Worm (Caenorhabditis elegans) whole organism, L1 larva: ENCODE data around the gene fbxa-196.

ENCODE experiments used
- C34B4.2 ChIP-seq: sonication (generic microtip); optimal IDR thresholded peaks from 2 replicates; lab custom pipeline; 2017; ENCODE audit warnings: mild to moderate bottlenecking, missing genetic modification characterization, missing compliant biosample characterization
- alr-1 ChIP-seq: fragments of 200-800 bp; sonication (Bioruptor generic); optimal IDR thresholded peaks from 2 replicates; lab custom pipeline; 2018; ENCODE audit warnings: borderline replicate concordance, mild to moderate bottlenecking, missing genetic modification characterization, missing compliant biosample characterization
- ama-1 ChIP-seq: fragments of 150-350 bp; optimal IDR thresholded peaks from 2 replicates; lab custom pipeline; 2014
- blmp-1 ChIP-seq: fragments of 150-350 bp; optimal IDR thresholded peaks from 2 replicates; lab custom pipeline; 2014; ENCODE audit warnings: missing biosample characterization, missing genetic modification characterization
- ceh-8 ChIP-seq: fragments of 200-800 bp; sonication (Bioruptor generic); optimal IDR thresholded peaks from 2 replicates; lab custom pipeline; 2018; ENCODE audit warnings: mild to moderate bottlenecking, missing genetic modification characterization, moderate library complexity, missing compliant biosample characterization
- ceh-82 ChIP-seq, 3 experiments: fragments of 150-350 bp in 1 of 3; sonication (generic microtip) in 2 of 3; optimal IDR thresholded peaks; 2 replicates each; lab custom pipeline; 2014 to 2017; ENCODE audit warnings: missing biosample characterization in 3 of 3, missing genetic modification characterization in 3 of 3
- ceh-90 ChIP-seq: sonication (generic microtip); optimal IDR thresholded peaks from 2 replicates; lab custom pipeline; 2016; ENCODE audit warnings: missing genetic modification characterization, missing compliant biosample characterization
- ces-1 ChIP-seq: fragments of 150-350 bp; optimal IDR thresholded peaks from 2 replicates; lab custom pipeline; 2014; ENCODE audit warnings: missing biosample characterization, missing genetic modification reagents, missing genetic modification characterization
- dpl-1 ChIP-seq, 3 experiments: fragments of 150-350 bp in 2 of 3; sonication (generic microtip) in 1 of 3; optimal IDR thresholded peaks; 2 replicates each; lab custom pipeline; 2014 to 2017; ENCODE audit warnings: missing biosample characterization in 3 of 3, missing genetic modification characterization in 3 of 3, missing genetic modification reagents in 3 of 3
- efl-1 ChIP-seq, 4 experiments: fragments of 150-350 bp; optimal IDR thresholded peaks in 3 of 4; peaks in 1 of 4; 1 replicate in 1 of 4; 2 replicates in 3 of 4; lab custom pipeline; 2014; ENCODE audit warnings: missing biosample characterization in 2 of 4, missing genetic modification characterization in 2 of 4, missing genetic modification reagents in 2 of 4
- egl-27 ChIP-seq, 2 experiments: fragments of 150-350 bp in 1 of 2; sonication (generic microtip); optimal IDR thresholded peaks; 3 replicates each; lab custom pipeline; 2017 to 2018; ENCODE audit warnings: missing biosample characterization in 2 of 2, missing genetic modification characterization in 2 of 2, missing genetic modification reagents in 2 of 2
- elt-2 ChIP-seq: sonication (generic microtip); optimal IDR thresholded peaks from 2 replicates; lab custom pipeline; 2016; ENCODE audit warnings: missing genetic modification characterization, mild to moderate bottlenecking, inconsistent platforms, missing compliant biosample characterization, missing genetic modification reagents
- elt-3 ChIP-seq, 6 experiments: fragments of 150-350 bp in 1 of 6; sonication (generic microtip); optimal IDR thresholded peaks; 2 replicates each; lab custom pipeline; 2017 to 2018; ENCODE audit warnings: missing biosample characterization in 6 of 6, missing genetic modification characterization in 6 of 6, inconsistent platforms in 1 of 6
- ets-5 ChIP-seq: fragments of 200-800 bp; sonication (Bioruptor generic); IDR thresholded peaks from 2 replicates; pipeline ENCODE4 v1.3.6; 2022; ENCODE audit warnings: missing genetic modification characterization, missing compliant biosample characterization
- fkh-4 ChIP-seq: sonication (generic microtip); optimal IDR thresholded peaks from 2 replicates; lab custom pipeline; 2016; ENCODE audit warnings: missing compliant biosample characterization, missing genetic modification characterization, borderline replicate concordance
- fos-1 ChIP-seq: fragments of 150-350 bp; optimal IDR thresholded peaks from 2 replicates; lab custom pipeline; 2014; ENCODE audit warnings: missing biosample characterization, missing genetic modification characterization
- grh-1 ChIP-seq: fragments of 200-800 bp; sonication (Bioruptor generic); IDR thresholded peaks from 2 replicates; pipeline ENCODE4 v1.3.6; 2022; ENCODE audit warnings: missing genetic modification reagents, missing genetic modification characterization, missing compliant biosample characterization
- hlh-4 ChIP-seq: sonication (generic microtip); optimal IDR thresholded peaks from 2 replicates; lab custom pipeline; 2016; ENCODE audit warnings: mild to moderate bottlenecking, missing genetic modification characterization, missing compliant biosample characterization
- hpl-2 ChIP-seq: fragments of 150-350 bp; optimal IDR thresholded peaks from 2 replicates; lab custom pipeline; 2014; ENCODE audit warnings: missing biosample characterization, missing genetic modification reagents, missing genetic modification characterization
- isw-1 ChIP-seq: fragments of 200-800 bp; sonication (Bioruptor generic); IDR thresholded peaks from 2 replicates; pipeline ENCODE4 v1.3.6; 2022; ENCODE audit warnings: missing genetic modification characterization, missing compliant biosample characterization
- jun-1 ChIP-seq: fragments of 150-350 bp; optimal IDR thresholded peaks from 2 replicates; lab custom pipeline; 2014; ENCODE audit warnings: missing biosample characterization, missing genetic modification reagents, missing genetic modification characterization
- lin-14 ChIP-seq: fragments of 200-800 bp; sonication (Bioruptor generic); optimal IDR thresholded peaks from 2 replicates; lab custom pipeline; 2018; ENCODE audit warnings: mild to moderate bottlenecking, missing genetic modification characterization, moderate library complexity, missing compliant biosample characterization
- lin-35 ChIP-seq, 2 experiments: fragments of 150-350 bp; optimal IDR thresholded peaks; 2 replicates each; lab custom pipeline; 2014; ENCODE audit warnings: missing biosample characterization in 2 of 2, missing genetic modification characterization in 2 of 2, missing genetic modification reagents in 2 of 2
- lir-3 ChIP-seq: sonication (generic microtip); optimal IDR thresholded peaks from 2 replicates; lab custom pipeline; 2016; ENCODE audit warnings: mild to moderate bottlenecking, missing genetic modification characterization, moderate library complexity, missing compliant biosample characterization; ENCODE audit not compliant: poor library complexity
- lsy-2 ChIP-seq, 2 experiments: fragments of 150-350 bp; optimal IDR thresholded peaks; 2 replicates each; lab custom pipeline; 2014; ENCODE audit warnings: missing biosample characterization in 2 of 2, missing genetic modification characterization in 2 of 2
- mef-2 ChIP-seq: fragments of 150-350 bp; optimal IDR thresholded peaks from 2 replicates; lab custom pipeline; 2014; ENCODE audit warnings: missing biosample characterization, missing genetic modification characterization
- nhr-20 ChIP-seq: sonication (generic microtip); optimal IDR thresholded peaks from 2 replicates; lab custom pipeline; 2016; ENCODE audit warnings: mild to moderate bottlenecking, missing genetic modification characterization, missing compliant biosample characterization
- nhr-237 ChIP-seq: fragments of 150-350 bp; optimal IDR thresholded peaks from 2 replicates; lab custom pipeline; 2014; ENCODE audit warnings: missing biosample characterization, missing genetic modification characterization
- nhr-28 ChIP-seq: fragments of 150-350 bp; optimal IDR thresholded peaks from 2 replicates; lab custom pipeline; 2014; ENCODE audit warnings: missing biosample characterization, missing genetic modification characterization
- nhr-47 ChIP-seq: sonication (generic microtip); optimal IDR thresholded peaks from 2 replicates; lab custom pipeline; 2016; ENCODE audit warnings: mild to moderate bottlenecking, missing genetic modification characterization, moderate library complexity, missing compliant biosample characterization
- nhr-71 ChIP-seq: sonication (generic microtip); optimal IDR thresholded peaks from 2 replicates; lab custom pipeline; 2016; ENCODE audit warnings: mild to moderate bottlenecking, missing genetic modification characterization, moderate library complexity, missing compliant biosample characterization
- nhr-77 ChIP-seq: fragments of 150-350 bp; optimal IDR thresholded peaks from 2 replicates; lab custom pipeline; 2014; ENCODE audit warnings: missing biosample characterization, missing genetic modification characterization
- nhr-85 ChIP-seq: sonication (generic microtip); peaks from one replicate; lab custom pipeline; 2016; ENCODE audit warnings: missing genetic modification characterization, inconsistent platforms, missing compliant biosample characterization
- nhr-90 ChIP-seq: sonication (generic microtip); optimal IDR thresholded peaks from 2 replicates; lab custom pipeline; 2016; ENCODE audit warnings: mild to moderate bottlenecking, missing genetic modification characterization, missing compliant biosample characterization; ENCODE audit not compliant: poor library complexity
- pqm-1 ChIP-seq: sonication (generic microtip); optimal IDR thresholded peaks from 3 replicates; lab custom pipeline; 2017; ENCODE audit warnings: missing biosample characterization, missing genetic modification characterization
- rnt-1 ChIP-seq: sonication (generic microtip); optimal IDR thresholded peaks from 2 replicates; lab custom pipeline; 2016; ENCODE audit warnings: mild to moderate bottlenecking, missing genetic modification characterization, moderate library complexity, missing compliant biosample characterization
- snpc-4 ChIP-seq: fragments of 150-350 bp; optimal IDR thresholded peaks from 2 replicates; lab custom pipeline; 2014; ENCODE audit warnings: missing biosample characterization, missing genetic modification characterization
- snu-23 ChIP-seq: sonication (generic microtip); optimal IDR thresholded peaks from 2 replicates; lab custom pipeline; 2016; ENCODE audit warnings: missing genetic modification characterization, missing compliant biosample characterization
- sox-4 ChIP-seq: sonication (generic microtip); optimal IDR thresholded peaks from 2 replicates; lab custom pipeline; 2016; ENCODE audit warnings: missing genetic modification characterization, missing compliant biosample characterization
- sptf-1 ChIP-seq: fragments of 150-350 bp; optimal IDR thresholded peaks from 2 replicates; lab custom pipeline; 2014; ENCODE audit warnings: missing biosample characterization, missing genetic modification characterization
- sup-37 ChIP-seq: fragments of 200-800 bp; sonication (Bioruptor generic); optimal IDR thresholded peaks from 2 replicates; lab custom pipeline; 2018; ENCODE audit warnings: mild to moderate bottlenecking, missing genetic modification characterization, missing compliant biosample characterization
- swsn-7 ChIP-seq: sonication (generic microtip); optimal IDR thresholded peaks from 2 replicates; lab custom pipeline; 2016; ENCODE audit warnings: missing genetic modification characterization, missing compliant biosample characterization
- tbx-2 ChIP-seq: sonication (generic microtip); optimal IDR thresholded peaks from 2 replicates; lab custom pipeline; 2016; ENCODE audit warnings: missing genetic modification characterization, missing compliant biosample characterization
- unc-30 ChIP-seq: sonication (generic microtip); optimal IDR thresholded peaks from 2 replicates; lab custom pipeline; 2017; ENCODE audit warnings: missing biosample characterization, missing genetic modification characterization
- unc-98 ChIP-seq: fragments of 200-800 bp; sonication (Bioruptor generic); IDR thresholded peaks from 2 replicates; pipeline ENCODE4 v1.3.6; 2022; ENCODE audit warnings: missing genetic modification characterization, missing compliant biosample characterization
- ztf-4 ChIP-seq: fragments of 150-350 bp; optimal IDR thresholded peaks from 2 replicates; lab custom pipeline; 2014; ENCODE audit warnings: missing biosample characterization, missing genetic modification characterization

fbxa-196 gene

DNA sequence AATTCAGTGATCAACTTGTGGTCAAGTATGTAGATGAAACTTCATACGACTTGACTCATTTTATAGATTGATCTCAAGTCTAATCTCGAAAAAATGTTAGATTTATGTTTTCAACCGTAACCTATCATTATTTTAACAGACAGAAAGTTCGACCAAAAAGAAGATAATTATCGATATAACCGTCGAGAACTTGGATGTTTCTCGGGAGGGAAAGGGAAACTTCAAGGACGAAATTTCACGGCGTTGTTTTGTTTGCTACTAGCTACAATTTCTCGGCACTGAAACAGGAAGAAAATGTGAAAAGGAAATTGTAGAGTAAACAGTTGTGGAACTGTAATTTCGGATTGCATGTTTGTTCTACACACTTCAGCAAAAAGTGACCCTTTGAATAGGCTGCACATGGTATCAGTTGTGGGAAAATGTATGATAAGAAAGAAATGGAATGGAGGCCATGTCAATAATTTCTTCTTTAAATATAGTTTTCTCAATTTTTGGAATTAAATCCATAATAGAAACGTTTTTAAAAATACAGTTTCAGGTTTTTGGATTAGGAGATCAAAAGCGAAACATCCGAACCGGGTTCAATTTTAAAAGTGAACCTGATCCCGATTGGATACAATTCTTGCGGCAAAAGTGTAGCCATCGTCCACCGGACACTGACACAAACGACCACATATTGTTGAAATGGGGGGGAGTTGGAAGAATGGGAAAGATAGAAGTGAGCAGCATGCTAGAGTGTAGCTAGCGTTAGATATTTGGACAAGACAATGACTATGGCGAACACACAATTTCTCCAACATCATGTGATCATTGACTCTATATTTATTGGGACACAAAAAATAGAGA lies 17.7 kb upstream of the fbxa-196 start:
- TF ChIP-seq sup-37 (GFP tag; lab: Kevin White, UChicago) (no peak), nhr-90 (tag; lab: Kevin White, UChicago) (peak; percentile 33), blmp-1 (peak; percentile 92), nhr-20 (peak; percentile 41), nhr-77 (tag; lab: Kevin White, UChicago) (no peak), rnt-1 (tag; lab: Kevin White, UChicago) (peak; percentile 15), pqm-1 (tag; lab: Kevin White, UChicago) (no peak), lsy-2 (tag; optimal IDR thresholded peaks at IDR 0.05; lab: Kevin White, UChicago) (peak in 1 of 2 experiments; percentile 10), snu-23 (GFP tag; lab: Kevin White, UChicago) (peak; percentile 3), ces-1 (no peak), unc-98 (GFP tag; lab: Robert Waterston, UW) (no peak), lin-35 (GFP tag; optimal IDR thresholded peaks at IDR 0.05; lab: Kevin White, UChicago) (peak in 1 of 2 experiments; percentile 16), nhr-71 (tag; lab: Kevin White, UChicago) (peak; percentile 27), efl-1 (optimal IDR thresholded peaks at IDR 0.05; lab: Kevin White, UChicago) (no peak), efl-1 (GFP tag; optimal IDR thresholded peaks at IDR 0.05 in 1 of 2; lab: Kevin White, UChicago) (peak in 1 of 2 experiments; percentile 16), lin-14 (GFP tag; lab: Kevin White, UChicago) (peak; percentile 22), elt-3 (tag; optimal IDR thresholded peaks at IDR 0.05; lab: Kevin White, UChicago) (peak in 2 of 6 experiments; percentile 3 to 24)

DNA sequence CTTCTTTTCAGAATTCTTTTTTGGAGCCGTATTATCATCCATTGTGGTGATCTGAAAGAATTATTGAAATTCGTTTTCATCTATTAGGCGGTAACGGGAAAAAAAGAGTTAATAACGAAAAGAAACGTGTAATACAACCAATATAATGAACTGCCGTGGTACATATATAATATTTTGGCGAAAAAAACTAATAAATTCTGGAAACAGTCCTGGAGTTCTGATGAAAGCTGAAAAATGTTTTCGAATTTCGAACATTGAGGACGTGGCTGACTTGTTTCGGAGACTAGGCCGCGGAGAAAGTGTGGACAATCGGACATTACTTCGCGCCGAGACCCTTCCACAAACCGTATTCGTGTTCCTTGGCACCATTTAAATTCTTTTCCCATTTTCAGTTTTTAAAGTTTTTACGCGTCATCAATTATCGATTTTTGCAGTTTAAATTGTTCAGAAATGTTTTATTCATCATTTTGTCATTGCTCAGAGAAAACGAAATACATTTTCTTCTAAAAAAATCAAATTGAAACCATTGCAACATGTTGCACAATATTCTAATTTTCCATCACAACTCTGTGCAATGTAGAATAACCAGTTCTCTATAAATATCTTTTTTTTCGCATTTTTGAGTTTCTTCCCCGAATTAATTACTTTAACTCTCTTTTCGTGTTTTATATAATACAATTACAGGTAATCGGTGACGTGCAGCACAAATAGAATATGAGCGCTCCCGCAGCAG lies 14.8 kb upstream of the fbxa-196 start, which contains the start of the genes gad-1 and erfa-1:
Gene gad-1 (minus strand): TSS at position 51 of the 733 bp plus-strand sequence.
Gene erfa-1 (plus strand): TSS at position 683 of the 733 bp plus-strand sequence.
- TF ChIP-seq nhr-47 (tag; lab: Kevin White, UChicago) = peak; percentile 63
- no peak for TF ChIP-seq snpc-4
- no peak for TF ChIP-seq nhr-28 (tag; lab: Kevin White, UChicago)
- TF ChIP-seq ets-5 = no peak
- no peak for TF ChIP-seq ces-1
- no peak for TF ChIP-seq C34B4.2
- peak; percentile 87 for TF ChIP-seq rnt-1 (tag; lab: Kevin White, UChicago)
- TF ChIP-seq nhr-71 (tag; lab: Kevin White, UChicago) = peak; percentile 72
- peak; percentile 76 for TF ChIP-seq ceh-90
- no peak for TF ChIP-seq sup-37 (GFP tag; lab: Kevin White, UChicago)
- TF ChIP-seq tbx-2 (tag; lab: Kevin White, UChicago) = peak; percentile 58
- TF ChIP-seq fkh-4 (tag; lab: Kevin White, UChicago) = no peak
- TF ChIP-seq lsy-2 (tag; optimal IDR thresholded peaks at IDR 0.05; lab: Kevin White, UChicago) = peak; percentile 68 to 95
- TF ChIP-seq ztf-4 (tag; lab: Kevin White, UChicago) = no peak
- TF ChIP-seq lir-3 (tag; lab: Kevin White, UChicago) = peak; percentile 69
- no peak for TF ChIP-seq hlh-4 (tag; lab: Kevin White, UChicago)
- TF ChIP-seq lin-35 (GFP tag; optimal IDR thresholded peaks at IDR 0.05; lab: Kevin White, UChicago) = peak; percentile 74 to 82
- TF ChIP-seq sptf-1 = no peak
- no peak for TF ChIP-seq sox-4
- TF ChIP-seq ceh-82 (tag; optimal IDR thresholded peaks at IDR 0.05; lab: Kevin White, UChicago) = peak in 1 of 3 experiments; percentile 80
- TF ChIP-seq jun-1 (tag; lab: Kevin White, UChicago) = no peak
- TF ChIP-seq hpl-2 (GFP tag; lab: Kevin White, UChicago) = no peak
- no peak for TF ChIP-seq unc-30 (tag; lab: Kevin White, UChicago)
- TF ChIP-seq dpl-1 (GFP tag; optimal IDR thresholded peaks at IDR 0.05; lab: Kevin White, UChicago) = peak; percentile 61 to 71 (median 62)
- TF ChIP-seq isw-1 = peak; percentile 41
- no peak for TF ChIP-seq egl-27 (tag; optimal IDR thresholded peaks at IDR 0.05; lab: Kevin White, UChicago)
- no peak for TF ChIP-seq alr-1 (tag; lab: Kevin White, UChicago)
- no peak for TF ChIP-seq ceh-8 (GFP tag; lab: Kevin White, UChicago)
- no peak for TF ChIP-seq nhr-237
- TF ChIP-seq mef-2 (tag; lab: Kevin White, UChicago) = no peak
- TF ChIP-seq unc-98 (GFP tag; lab: Robert Waterston, UW) = no peak
- no peak for TF ChIP-seq ama-1 (lab: Kevin White, UChicago)
- TF ChIP-seq fos-1 (tag; lab: Kevin White, UChicago) = no peak
- TF ChIP-seq nhr-85 (tag; lab: Kevin White, UChicago) = peak; percentile 74
- peak; percentile 36 for TF ChIP-seq swsn-7 (tag; lab: Kevin White, UChicago)
- TF ChIP-seq grh-1 (GFP tag; lab: Robert Waterston, UW) = no peak
- no peak for TF ChIP-seq elt-2 (tag; lab: Kevin White, UChicago)
